Worm (Caenorhabditis elegans): ENCODE data around the gene srap-1.

DNA sequence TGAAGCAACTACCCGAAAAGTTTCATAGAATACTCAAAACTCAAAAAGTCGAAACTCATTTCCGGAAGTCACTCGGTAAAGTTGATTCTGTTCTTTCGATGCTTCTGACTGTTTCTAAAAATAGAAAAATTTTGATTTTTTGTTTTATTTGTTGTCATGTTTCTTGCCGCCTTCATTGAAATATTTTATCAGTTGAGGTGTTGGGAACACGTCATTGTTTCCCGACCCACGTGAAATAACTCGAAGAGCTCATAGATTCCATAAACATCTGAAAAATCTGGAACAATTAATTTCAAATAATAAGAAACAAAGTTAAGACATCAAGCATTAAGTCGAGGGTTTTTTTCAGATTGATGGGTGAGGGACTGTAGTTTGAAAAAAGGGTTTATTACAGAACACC is 48.1 kb upstream of the srap-1 start:
- TF ChIP-seq Y48G9A.11 (GFP tag; IDR thresholded peaks at IDR 0.05) (no peak), hlh-30 (tag; optimal IDR thresholded peaks at IDR 0.05; ENCODE audit: insufficient read depth) (no peak), ceh-82 (tag; optimal IDR thresholded peaks at IDR 0.05) (no peak), spr-3 (GFP tag; optimal IDR thresholded peaks at IDR 0.05) (no peak), mxl-3 (GFP tag; optimal IDR thresholded peaks at IDR 0.05) (no peak), arid-1 (GFP tag; conservative IDR thresholded peaks at IDR 0.05) (no peak), nhr-237 (tag; optimal IDR thresholded peaks at IDR 0.05) (no peak), dpl-1 (GFP tag; optimal IDR thresholded peaks at IDR 0.05) (no peak)
